Worm (Caenorhabditis elegans) whole organism, L4 larva: ENCODE data around the gene F38E11.6.
A peak's percentile ranks its signal among the peaks of the same experiment; 100 is the strongest.

Source experiments
- D1046.2 ChIP-seq: fragments of 200-800 bp; sonication (Bioruptor generic); IDR thresholded peaks from 2 replicates; pipeline ENCODE4 v1.3.6; 2022; ENCODE audit warnings: missing genetic modification characterization, missing compliant biosample characterization
- F10B5.3 ChIP-seq: sonication (generic microtip); optimal IDR thresholded peaks from 2 replicates; lab custom pipeline; 2016; ENCODE audit warnings: mild to moderate bottlenecking, missing genetic modification characterization, missing compliant biosample characterization
- R02D3.7 ChIP-seq: fragments of 150-350 bp; sonication (generic microtip); optimal IDR thresholded peaks from 3 replicates; lab custom pipeline; 2014; ENCODE audit warnings: missing biosample characterization, missing genetic modification characterization
- T20F7.1 ChIP-seq: fragments of 200-800 bp; sonication (Bioruptor generic); optimal IDR thresholded peaks from 2 replicates; lab custom pipeline; 2018; ENCODE audit warnings: mild to moderate bottlenecking, missing genetic modification characterization, missing compliant biosample characterization
- aha-1 ChIP-seq: fragments of 150-350 bp; peaks from one replicate; lab custom pipeline; 2014; ENCODE audit warnings: missing biosample characterization, missing genetic modification characterization
- ama-1 ChIP-seq: fragments of 150-350 bp; optimal IDR thresholded peaks from 2 replicates; lab custom pipeline; 2014; ENCODE audit warnings: inconsistent platforms, mixed read lengths
- arid-1 ChIP-seq: fragments of 200-800 bp; sonication (Bioruptor generic); conservative IDR thresholded peaks from 2 replicates; pipeline ENCODE4 v1.3.6; 2022; ENCODE audit warnings: missing genetic modification reagents, missing genetic modification characterization, missing compliant biosample characterization
- ceh-32 ChIP-seq: sonication (generic microtip); optimal IDR thresholded peaks from 2 replicates; lab custom pipeline; 2016; ENCODE audit warnings: mild to moderate bottlenecking, missing genetic modification characterization, missing compliant biosample characterization; ENCODE audit not compliant: poor library complexity
- ceh-82 ChIP-seq: sonication (generic microtip); optimal IDR thresholded peaks from 2 replicates; lab custom pipeline; 2017; ENCODE audit warnings: missing biosample characterization, missing genetic modification characterization
- cey-2 ChIP-seq: sonication (generic microtip); optimal IDR thresholded peaks from 3 replicates; lab custom pipeline; 2017; ENCODE audit warnings: missing genetic modification characterization, mild to moderate bottlenecking, missing compliant biosample characterization, antibody characterized with exemption, borderline replicate concordance; ENCODE audit not compliant: insufficient read depth
- ctbp-1 ChIP-seq: fragments of 200-800 bp; sonication (Bioruptor generic); IDR thresholded peaks from 2 replicates; pipeline ENCODE4 v1.3.6; 2022; ENCODE audit warnings: missing genetic modification reagents, missing genetic modification characterization, missing compliant biosample characterization
- daf-12 ChIP-seq: fragments of 150-350 bp; optimal IDR thresholded peaks from 2 replicates; lab custom pipeline; 2014; ENCODE audit warnings: missing biosample characterization, missing genetic modification reagents, missing genetic modification characterization
- daf-16 ChIP-seq, 3 experiments: sonication (generic microtip); optimal IDR thresholded peaks; 2 replicates each; lab custom pipeline; 2016 to 2017; ENCODE audit warnings: missing genetic modification characterization in 3 of 3, missing genetic modification reagents in 3 of 3, mild to moderate bottlenecking in 2 of 3, missing compliant biosample characterization in 2 of 3, missing biosample characterization in 1 of 3, moderate library complexity in 1 of 3
- daf-19 ChIP-seq: fragments of 200-800 bp; sonication (Bioruptor generic); conservative IDR thresholded peaks from 2 replicates; pipeline ENCODE4 v1.3.6; 2022; ENCODE audit warnings: missing genetic modification characterization, missing compliant biosample characterization
- dve-1 ChIP-seq: sonication (generic microtip); optimal IDR thresholded peaks from 2 replicates; lab custom pipeline; 2017; ENCODE audit warnings: antibody characterized with exemption, mild to moderate bottlenecking, missing genetic modification characterization, missing compliant biosample characterization; ENCODE audit not compliant: insufficient read depth
- egl-43 ChIP-seq: fragments of 200-800 bp; sonication (Bioruptor generic); IDR thresholded peaks from 2 replicates; pipeline ENCODE4 v1.3.6; 2022; ENCODE audit warnings: missing genetic modification reagents, missing genetic modification characterization, missing compliant biosample characterization
- hif-1 ChIP-seq, 2 experiments: sonication (generic microtip); optimal IDR thresholded peaks; 2 replicates each; lab custom pipeline; 2016 to 2017; ENCODE audit warnings: missing compliant biosample characterization in 2 of 2, missing genetic modification characterization in 2 of 2, missing genetic modification reagents in 2 of 2, missing genotype in 2 of 2, mild to moderate bottlenecking in 1 of 2
- hmg-1.1 ChIP-seq: fragments of 200-800 bp; sonication (Bioruptor generic); IDR thresholded peaks from 2 replicates; pipeline ENCODE4 v1.3.6; 2022; ENCODE audit warnings: missing genetic modification reagents, missing genetic modification characterization, missing compliant biosample characterization
- jun-1 ChIP-seq: fragments of 150-350 bp; optimal IDR thresholded peaks from 2 replicates; lab custom pipeline; 2014; ENCODE audit warnings: missing biosample characterization, missing genetic modification reagents, missing genetic modification characterization
- lin-29 ChIP-seq: fragments of 200-800 bp; sonication (Bioruptor generic); IDR thresholded peaks from 2 replicates; pipeline ENCODE4 v1.3.6; 2022; ENCODE audit warnings: missing genetic modification reagents, missing genetic modification characterization, missing compliant biosample characterization
- lin-38 ChIP-seq: fragments of 200-800 bp; sonication (Bioruptor generic); IDR thresholded peaks from 2 replicates; pipeline ENCODE4 v1.3.6; 2022; ENCODE audit warnings: missing genetic modification reagents, missing genetic modification characterization, missing compliant biosample characterization
- madf-5 ChIP-seq, 2 experiments: fragments of 200-800 bp; sonication (Bioruptor generic); IDR thresholded peaks; 2 replicates each; pipeline ENCODE4 v1.3.6; 2022; ENCODE audit warnings: missing compliant biosample characterization in 2 of 2, missing genetic modification characterization in 2 of 2
- mes-2 ChIP-seq: sonication (generic microtip); optimal IDR thresholded peaks from 2 replicates; lab custom pipeline; 2016; ENCODE audit warnings: missing genotype, mild to moderate bottlenecking, missing genetic modification characterization, missing compliant biosample characterization; ENCODE audit not compliant: poor library complexity, severe bottlenecking
- mxl-2 ChIP-seq: fragments of 200-800 bp; sonication (Bioruptor generic); conservative IDR thresholded peaks from 2 replicates; pipeline ENCODE4 v1.3.6; 2022; ENCODE audit warnings: missing genetic modification reagents, missing genetic modification characterization, missing compliant biosample characterization
- nhr-25 ChIP-seq: sonication (generic microtip); optimal IDR thresholded peaks from 2 replicates; lab custom pipeline; 2017; ENCODE audit warnings: missing genetic modification characterization, mild to moderate bottlenecking, missing compliant biosample characterization, antibody characterized with exemption, moderate library complexity, borderline replicate concordance; ENCODE audit not compliant: insufficient read depth
- nhr-28 ChIP-seq: fragments of 150-350 bp; optimal IDR thresholded peaks from 2 replicates; lab custom pipeline; 2014; ENCODE audit warnings: missing biosample characterization, missing genetic modification characterization
- nhr-41 ChIP-seq: fragments of 200-800 bp; sonication (Bioruptor generic); IDR thresholded peaks from 2 replicates; pipeline ENCODE4 v1.3.6; 2022; ENCODE audit warnings: missing genetic modification reagents, missing genetic modification characterization, missing compliant biosample characterization
- nhr-42 ChIP-seq: fragments of 200-800 bp; sonication (Bioruptor generic); IDR thresholded peaks from 2 replicates; pipeline ENCODE4 v1.3.6; 2022; ENCODE audit warnings: missing genetic modification characterization, missing compliant biosample characterization
- nhr-6 ChIP-seq: fragments of 150-350 bp; optimal IDR thresholded peaks from 2 replicates; lab custom pipeline; 2014; ENCODE audit warnings: missing biosample characterization, missing genetic modification characterization
- pha-4 ChIP-seq, 2 experiments: fragments of 150-350 bp in 1 of 2; fragments of 200-800 bp in 1 of 2; sonication (Bioruptor generic) in 1 of 2; IDR thresholded peaks in 1 of 2; optimal IDR thresholded peaks in 1 of 2; 2 replicates each; pipeline versions ENCODE4 v1.3.6 to Lab custom; 2014 to 2022; ENCODE audit warnings: missing genetic modification characterization in 2 of 2, missing genetic modification reagents in 2 of 2, missing biosample characterization in 1 of 2, missing compliant biosample characterization in 1 of 2
- rbr-2 ChIP-seq: sonication (generic microtip); optimal IDR thresholded peaks from 2 replicates; lab custom pipeline; 2016; ENCODE audit warnings: missing genotype, missing genetic modification characterization, missing compliant biosample characterization
- spr-3 ChIP-seq: fragments of 200-800 bp; sonication (Bioruptor generic); optimal IDR thresholded peaks from 2 replicates; lab custom pipeline; 2018; ENCODE audit warnings: mild to moderate bottlenecking, missing genetic modification characterization, missing compliant biosample characterization
- tag-97 ChIP-seq: fragments of 200-800 bp; sonication (Bioruptor generic); IDR thresholded peaks from 2 replicates; pipeline ENCODE4 v1.3.6; 2022; ENCODE audit warnings: missing genetic modification characterization, missing compliant biosample characterization
- unc-62 ChIP-seq, 3 experiments: fragments of 150-350 bp in 1 of 3; sonication (generic microtip); optimal IDR thresholded peaks in 2 of 3; peaks in 1 of 3; 1 replicate in 1 of 3; 2 replicates in 2 of 3; lab custom pipeline; 2014 to 2017; ENCODE audit warnings: missing biosample characterization in 3 of 3, missing genetic modification characterization in 3 of 3, missing genetic modification reagents in 3 of 3, missing genotype in 1 of 3
- vab-7 ChIP-seq: fragments of 200-800 bp; sonication (Bioruptor generic); IDR thresholded peaks from 2 replicates; pipeline ENCODE4 v1.3.6; 2022; ENCODE audit warnings: missing genetic modification reagents, missing genetic modification characterization, missing compliant biosample characterization
- zag-1 ChIP-seq: fragments of 150-350 bp; optimal IDR thresholded peaks from 2 replicates; lab custom pipeline; 2014; ENCODE audit warnings: missing biosample characterization, missing genetic modification characterization
- zfp-2 ChIP-seq: sonication (generic microtip); optimal IDR thresholded peaks from 2 replicates; lab custom pipeline; 2016; ENCODE audit warnings: mild to moderate bottlenecking, missing genetic modification characterization, missing compliant biosample characterization

The F38E11.6 gene

DNA sequence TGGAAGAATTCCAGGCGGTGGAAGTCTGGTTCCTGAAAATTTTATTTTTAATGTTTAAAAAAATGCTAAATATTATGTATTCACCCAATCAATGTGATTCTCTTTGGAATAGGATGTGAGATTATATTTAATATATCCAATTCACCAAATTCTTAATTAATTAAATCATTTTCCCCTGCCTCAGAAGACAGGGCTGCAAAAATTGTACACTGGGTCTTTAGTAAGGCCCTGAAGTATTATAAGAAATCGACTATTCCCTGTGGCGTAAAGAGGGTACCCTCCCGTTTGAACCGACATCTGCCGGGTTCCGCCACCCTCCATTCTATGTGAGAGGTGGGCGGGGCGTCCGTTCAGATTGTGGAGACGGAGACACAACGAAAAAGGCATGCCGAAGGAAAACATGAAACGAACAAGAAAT lies 43.9 kb upstream of the F38E11.6 start (continued):
- TF ChIP-seq mes-2 (peak; percentile 90), tag-97 (no peak), zag-1 (tag; lab: Kevin White, UChicago) (no peak), egl-43 (GFP tag; lab: Robert Waterston, UW) (no peak), vab-7 (GFP tag; lab: Robert Waterston, UW) (no peak; the same call in 1 of the 2 replicates), lin-29 (GFP tag; lab: Robert Waterston, UW) (no peak), nhr-41 (GFP tag; lab: Robert Waterston, UW) (no peak), arid-1 (GFP tag; lab: Robert Waterston, UW) (peak; percentile 61; the same call in 1 of the 2 replicates), madf-5 (GFP tag; IDR thresholded peaks at IDR 0.05; lab: Robert Waterston, UW) (no peak), daf-19 (GFP tag; lab: Robert Waterston, UW) (no peak; the same call in 1 of the 2 replicates), ceh-32 (peak; percentile 46), spr-3 (GFP tag; lab: Kevin White, UChicago) (peak; percentile 59)

DNA sequence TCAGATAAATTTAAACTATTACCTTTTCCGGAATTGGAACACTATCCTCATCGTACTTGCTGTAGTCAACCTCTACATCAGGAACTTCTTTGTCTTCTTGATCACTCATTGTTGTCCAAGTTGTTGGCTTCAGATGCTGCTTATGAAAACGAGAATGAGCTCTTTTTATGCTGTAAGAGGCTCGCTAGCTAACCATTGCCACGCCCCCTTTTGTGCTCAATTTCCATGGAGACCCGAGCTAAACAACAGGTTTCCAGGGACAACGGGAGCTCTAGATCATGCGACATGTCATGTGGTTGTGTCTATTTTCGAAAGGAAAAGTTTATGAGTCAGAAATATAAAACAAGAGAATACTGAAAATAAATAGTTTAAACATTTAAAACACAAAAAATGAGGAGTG lies 43.1 kb upstream of the F38E11.6 start, which contains the start of gene C33A12.4:
Gene C33A12.4 (minus strand): TSS at position 131 of the 400 bp plus-strand sequence.
- TF ChIP-seq hif-1 (tag; optimal IDR thresholded peaks at IDR 0.05; lab: Kevin White, UChicago) (no peak), lin-38 (no peak), nhr-42 (GFP tag; lab: Robert Waterston, UW) (0 out of 2 replicates have a peak, but pooled peaks have one; percentile 10), F10B5.3 (tag; lab: Kevin White, UChicago) (no peak), R02D3.7 (tag; lab: Kevin White, UChicago) (no peak), T20F7.1 (GFP tag; lab: Kevin White, UChicago) (no peak), ama-1 (peak; percentile 28), hmg-1.1 (GFP tag; lab: Robert Waterston, UW) (no peak)

DNA sequence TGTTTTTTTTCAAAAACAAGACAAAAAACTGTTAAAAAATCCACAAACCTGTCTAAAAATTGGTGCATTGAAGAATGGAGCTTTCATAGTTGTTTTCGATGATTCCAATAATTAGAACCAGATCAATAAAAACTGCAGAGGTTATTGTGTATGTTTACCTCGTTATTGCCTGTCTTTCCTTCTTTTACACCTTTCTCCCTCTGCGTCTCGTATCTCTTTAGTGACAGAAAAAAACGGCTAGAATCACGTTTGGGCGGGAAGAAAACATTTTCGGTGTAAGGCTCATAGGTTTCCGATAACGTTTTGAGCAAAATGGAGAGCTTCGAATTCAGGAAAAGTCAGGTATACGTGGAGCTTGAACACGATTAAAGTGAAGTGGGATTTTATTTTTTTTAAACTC lies 41.3 kb upstream of the F38E11.6 start, which contains the start of gene ethe-1:
Gene ethe-1 (minus strand): TSS at position 150 of the 400 bp plus-strand sequence.
- TF ChIP-seq daf-16 (GFP tag; optimal IDR thresholded peaks at IDR 0.05; lab: Kevin White, UChicago): no peak
- peak; percentile 84 for TF ChIP-seq daf-16 (tag; optimal IDR thresholded peaks at IDR 0.05; lab: Kevin White, UChicago)
- TF ChIP-seq daf-12 (tag; lab: Kevin White, UChicago): no peak
- TF ChIP-seq unc-62 (GFP tag; optimal IDR thresholded peaks at IDR 0.05 in 1 of 2; lab: Kevin White, UChicago): no peak
- no peak for TF ChIP-seq unc-62 (tag; optimal IDR thresholded peaks at IDR 0.05; lab: Kevin White, UChicago)
- TF ChIP-seq hif-1 (tag; optimal IDR thresholded peaks at IDR 0.05; lab: Kevin White, UChicago): peak; percentile 82 to 92
- TF ChIP-seq aha-1 (tag; lab: Kevin White, UChicago): peak; percentile 85
- peak; percentile 26 for TF ChIP-seq nhr-6 (tag; lab: Kevin White, UChicago)
- peak; percentile 17 for TF ChIP-seq nhr-28 (tag; lab: Kevin White, UChicago)
- peak; percentile 28 for TF ChIP-seq dve-1 (tag; lab: Kevin White, UChicago)

ce11 chrIV:9506251-9506650 lies 38.9 kb upstream of the F38E11.6 start, which contains the start of gene ttr-9:
Gene ttr-9 (minus strand): TSS chrIV:9506351.
- TF ChIP-seq mxl-2 (GFP tag; lab: Robert Waterston, UW) (no peak), zfp-2 (no peak), cey-2 (no peak), rbr-2 (tag; lab: Kevin White, UChicago) (no peak), nhr-25 (tag; lab: Kevin White, UChicago) (no peak), pha-4 (GFP tag; IDR thresholded peaks at IDR 0.05; lab: Robert Waterston, UW) (no peak), pha-4 (tag; optimal IDR thresholded peaks at IDR 0.05; lab: Kevin White, UChicago) (no peak), ceh-82 (tag; lab: Kevin White, UChicago) (no peak), D1046.2 (no peak), F10B5.3 (tag; lab: Kevin White, UChicago) (no peak), ctbp-1 (GFP tag; lab: Robert Waterston, UW) (no peak), jun-1 (tag; lab: Kevin White, UChicago) (no peak)
